Worm (Caenorhabditis elegans) whole organism, young adult: ENCODE results near the gene F56D6.12.
"Not testable (repeated sequence)": the region's sequence is repeated elsewhere in the genome, so short reads cannot be mapped to it uniquely, and the experiment has no call there.

Experiments used
- F23B12.7 ChIP-seq: sonication (generic microtip); optimal IDR thresholded peaks from 2 replicates; lab custom pipeline; 2017; ENCODE audit warnings: missing genetic modification characterization, mild to moderate bottlenecking, missing compliant biosample characterization, antibody characterized with exemption, moderate library complexity; ENCODE audit not compliant: insufficient read depth
- F39B2.1 ChIP-seq: fragments of 200-800 bp; sonication (Bioruptor generic); IDR thresholded peaks from 2 replicates; pipeline ENCODE4 v1.3.6; 2022; ENCODE audit warnings: missing genetic modification reagents, missing genetic modification characterization, missing compliant biosample characterization
- F55B11.4 ChIP-seq: sonication (generic microtip); optimal IDR thresholded peaks from 2 replicates; lab custom pipeline; 2016; ENCODE audit warnings: missing compliant biosample characterization, missing genetic modification characterization, borderline replicate concordance; ENCODE audit not compliant: insufficient read depth
- T07F8.4 ChIP-seq: sonication (generic microtip); optimal IDR thresholded peaks from 2 replicates; lab custom pipeline; 2016; ENCODE audit warnings: mild to moderate bottlenecking, missing genetic modification characterization, moderate library complexity, missing compliant biosample characterization
- Y53F4B.3 ChIP-seq: fragments of 200-800 bp; sonication (Bioruptor generic); IDR thresholded peaks from 2 replicates; pipeline ENCODE4 v1.3.6; 2022; ENCODE audit warnings: missing genetic modification reagents, missing genetic modification characterization, missing compliant biosample characterization
- Y67H2A.10 ChIP-seq: fragments of 200-800 bp; sonication (Bioruptor generic); conservative IDR thresholded peaks from 2 replicates; pipeline ENCODE4 v1.3.6; 2022; ENCODE audit warnings: missing genetic modification reagents, missing genetic modification characterization, missing compliant biosample characterization
- Y79H2A.3 ChIP-seq: fragments of 200-800 bp; sonication (Bioruptor generic); conservative IDR thresholded peaks from 2 replicates; pipeline ENCODE4 v1.3.6; 2022; ENCODE audit warnings: missing genetic modification reagents, missing genetic modification characterization, missing compliant biosample characterization
- Y95B8A.8 ChIP-seq: fragments of 200-800 bp; sonication (Bioruptor generic); IDR thresholded peaks from 2 replicates; pipeline ENCODE4 v1.3.6; 2022; ENCODE audit warnings: missing genetic modification reagents, missing genetic modification characterization, missing compliant biosample characterization
- akir-1 ChIP-seq: fragments of 200-800 bp; sonication (Bioruptor generic); optimal IDR thresholded peaks from 2 replicates; lab custom pipeline; 2018; ENCODE audit warnings: mild to moderate bottlenecking, missing genetic modification characterization, moderate library complexity, missing compliant biosample characterization
- aptf-3 ChIP-seq: fragments of 200-800 bp; sonication (Bioruptor generic); IDR thresholded peaks from 2 replicates; pipeline ENCODE4 v1.3.6; 2022; ENCODE audit warnings: missing genetic modification characterization, missing compliant biosample characterization
- atf-7 ChIP-seq: sonication (generic microtip); optimal IDR thresholded peaks from 2 replicates; lab custom pipeline; 2017; ENCODE audit warnings: mild to moderate bottlenecking, missing genetic modification characterization, missing compliant biosample characterization
- attf-3 ChIP-seq: fragments of 200-800 bp; sonication (Bioruptor generic); conservative IDR thresholded peaks from 2 replicates; pipeline ENCODE4 v1.3.6; 2022; ENCODE audit warnings: missing genetic modification reagents, missing genetic modification characterization, missing compliant biosample characterization
- attf-6 ChIP-seq: fragments of 200-800 bp; sonication (Bioruptor generic); IDR thresholded peaks from 2 replicates; pipeline ENCODE4 v1.3.6; 2022; ENCODE audit warnings: missing genetic modification reagents, missing genetic modification characterization, missing compliant biosample characterization
- ccch-3 ChIP-seq: fragments of 200-800 bp; sonication (Bioruptor generic); optimal IDR thresholded peaks from 2 replicates; lab custom pipeline; 2018; ENCODE audit warnings: mild to moderate bottlenecking, missing genetic modification characterization, missing compliant biosample characterization
- ceh-27 ChIP-seq: fragments of 200-800 bp; sonication (Bioruptor generic); optimal IDR thresholded peaks from 2 replicates; lab custom pipeline; 2018; ENCODE audit warnings: mild to moderate bottlenecking, missing genetic modification characterization, moderate library complexity, missing compliant biosample characterization
- ceh-40 ChIP-seq: fragments of 200-800 bp; sonication (Bioruptor generic); IDR thresholded peaks from 2 replicates; pipeline ENCODE4 v1.3.6; 2022; ENCODE audit warnings: missing genetic modification characterization, missing compliant biosample characterization
- ceh-79 ChIP-seq: sonication (generic microtip); optimal IDR thresholded peaks from 2 replicates; lab custom pipeline; 2017; ENCODE audit warnings: mild to moderate bottlenecking, missing genetic modification characterization, missing compliant biosample characterization
- chd-7 ChIP-seq: sonication (generic microtip); optimal IDR thresholded peaks from 2 replicates; lab custom pipeline; 2016; ENCODE audit warnings: mild to moderate bottlenecking, missing genetic modification characterization, moderate library complexity, missing compliant biosample characterization
- dpff-1 ChIP-seq: sonication (generic microtip); optimal IDR thresholded peaks from 2 replicates; lab custom pipeline; 2017; ENCODE audit warnings: mild to moderate bottlenecking, missing genetic modification characterization, missing compliant biosample characterization
- dpl-1 ChIP-seq: fragments of 150-350 bp; optimal IDR thresholded peaks from 2 replicates; lab custom pipeline; 2014; ENCODE audit warnings: missing biosample characterization, missing genetic modification reagents, missing genetic modification characterization
- efl-1 ChIP-seq: fragments of 150-350 bp; optimal IDR thresholded peaks from 2 replicates; lab custom pipeline; 2014; ENCODE audit warnings: missing biosample characterization, missing genetic modification reagents, missing genetic modification characterization
- egl-18 ChIP-seq: fragments of 200-800 bp; sonication (Bioruptor generic); IDR thresholded peaks from 2 replicates; pipeline ENCODE4 v1.3.6; 2022; ENCODE audit warnings: missing genetic modification reagents, missing genetic modification characterization, missing compliant biosample characterization
- fkh-3 ChIP-seq: sonication (generic microtip); optimal IDR thresholded peaks from 2 replicates; lab custom pipeline; 2016; ENCODE audit warnings: mild to moderate bottlenecking, missing genetic modification characterization, missing compliant biosample characterization
- gei-17 ChIP-seq: fragments of 200-800 bp; sonication (Bioruptor generic); optimal IDR thresholded peaks from 2 replicates; lab custom pipeline; 2018; ENCODE audit warnings: mild to moderate bottlenecking, missing genetic modification characterization, missing compliant biosample characterization
- hlh-26 ChIP-seq: fragments of 200-800 bp; sonication (Bioruptor generic); conservative IDR thresholded peaks from 2 replicates; pipeline ENCODE4 v1.3.6; 2022; ENCODE audit warnings: missing genetic modification reagents, missing genetic modification characterization, missing compliant biosample characterization
- hrde-1 ChIP-seq: sonication (generic microtip); optimal IDR thresholded peaks from 2 replicates; lab custom pipeline; 2016; ENCODE audit warnings: missing genetic modification characterization, mild to moderate bottlenecking, missing compliant biosample characterization, moderate library complexity, missing genotype, missing genetic modification reagents, borderline replicate concordance
- lin-35 ChIP-seq, 3 experiments: fragments of 150-350 bp in 2 of 3; sonication (generic microtip) in 1 of 3; optimal IDR thresholded peaks; 2 replicates each; lab custom pipeline; 2014 to 2018; ENCODE audit warnings: missing biosample characterization in 3 of 3, missing genetic modification characterization in 3 of 3, missing genetic modification reagents in 3 of 3
- madf-10 ChIP-seq: sonication (generic microtip); optimal IDR thresholded peaks from 2 replicates; lab custom pipeline; 2016; ENCODE audit warnings: mild to moderate bottlenecking, missing genetic modification characterization, missing compliant biosample characterization
- mcd-1 ChIP-seq: fragments of 200-800 bp; sonication (Bioruptor generic); IDR thresholded peaks from 2 replicates; pipeline ENCODE4 v1.3.6; 2022; ENCODE audit warnings: missing genetic modification reagents, missing genetic modification characterization, missing compliant biosample characterization
- nfya-1 ChIP-seq: sonication (generic microtip); optimal IDR thresholded peaks from 2 replicates; lab custom pipeline; 2017; ENCODE audit warnings: antibody characterized with exemption, missing compliant biosample characterization, missing genetic modification characterization, borderline replicate concordance; ENCODE audit not compliant: insufficient read depth
- nfya-2 ChIP-seq: fragments of 200-800 bp; sonication (Bioruptor generic); IDR thresholded peaks from 2 replicates; pipeline ENCODE4 v1.3.6; 2022; ENCODE audit warnings: missing genetic modification reagents, missing genetic modification characterization, missing compliant biosample characterization
- nfyb-1 ChIP-seq: fragments of 200-800 bp; sonication (Bioruptor generic); IDR thresholded peaks from 2 replicates; pipeline ENCODE4 v1.3.6; 2022; ENCODE audit warnings: missing genetic modification reagents, missing genetic modification characterization, missing compliant biosample characterization
- rec-8 ChIP-seq, 2 experiments: sonication (generic microtip); optimal IDR thresholded peaks; 2 replicates each; lab custom pipeline; 2016; ENCODE audit warnings: mild to moderate bottlenecking in 2 of 2, missing genetic modification characterization in 2 of 2, missing genetic modification reagents in 2 of 2, missing genotype in 2 of 2, missing biosample characterization in 1 of 2, missing compliant biosample characterization in 1 of 2, moderate library complexity in 1 of 2
- snpc-4 ChIP-seq, 5 experiments: fragments of 150-350 bp in 1 of 5; sonication (generic microtip) in 4 of 5; optimal IDR thresholded peaks; 2 replicates each; lab custom pipeline; 2014 to 2018; ENCODE audit warnings: missing genetic modification characterization in 5 of 5, missing biosample characterization in 3 of 5, antibody characterized with exemption in 2 of 5, mild to moderate bottlenecking in 2 of 5, missing compliant biosample characterization in 2 of 5, missing genotype in 2 of 5, moderate library complexity in 2 of 5, missing genetic modification reagents in 1 of 5
- sptf-2 ChIP-seq: fragments of 200-800 bp; sonication (Bioruptor generic); optimal IDR thresholded peaks from 2 replicates; lab custom pipeline; 2018; ENCODE audit warnings: mild to moderate bottlenecking, missing genetic modification characterization, missing compliant biosample characterization
- tbx-9 ChIP-seq: sonication (generic microtip); optimal IDR thresholded peaks from 2 replicates; lab custom pipeline; 2016; ENCODE audit warnings: borderline replicate concordance, missing genetic modification characterization, inconsistent platforms, missing compliant biosample characterization
- tlf-1 ChIP-seq: fragments of 200-800 bp; sonication (Bioruptor generic); optimal IDR thresholded peaks from 2 replicates; lab custom pipeline; 2018; ENCODE audit warnings: mild to moderate bottlenecking, missing genetic modification characterization, missing compliant biosample characterization
- xnd-1 ChIP-seq: sonication (generic microtip); optimal IDR thresholded peaks from 2 replicates; lab custom pipeline; 2016; ENCODE audit warnings: missing genotype, missing genetic modification reagents, missing genetic modification characterization, missing compliant biosample characterization
- ztf-22 ChIP-seq: fragments of 200-800 bp; sonication (Bioruptor generic); optimal IDR thresholded peaks from 2 replicates; lab custom pipeline; 2018; ENCODE audit warnings: mild to moderate bottlenecking, missing genetic modification characterization, moderate library complexity, missing compliant biosample characterization
- ztf-6 ChIP-seq: fragments of 200-800 bp; sonication (Bioruptor generic); IDR thresholded peaks from 2 replicates; pipeline ENCODE4 v1.3.6; 2022; ENCODE audit warnings: missing genetic modification reagents, missing genetic modification characterization, missing compliant biosample characterization

Gene F56D6.12

ce11 chrIV:3904620-3905019 is 3.3 kb upstream of the F56D6.12 start, which contains the start of gene F56D6.21:
TSS of gene F56D6.21 (plus strand) at chrIV:3904920.
- TF ChIP-seq fkh-3 (tag; lab: Kevin White, UChicago) (no peak), hlh-26 (GFP tag; lab: Robert Waterston, UW) (no peak), rec-8 (tag; optimal IDR thresholded peaks at IDR 0.05; lab: Kevin White, UChicago) (no peak), xnd-1 (tag; lab: Kevin White, UChicago) (no peak), hrde-1 (tag; lab: Kevin White, UChicago) (no peak), attf-3 (no peak), ztf-6 (no peak), sptf-2 (no peak), ccch-3 (no peak), attf-6 (GFP tag; lab: Robert Waterston, UW) (no peak)

ce11 chrIV:3906393-3906792 is 1.5 kb upstream of the F56D6.12 start, which contains the start of gene F56D6.11:
TSS of gene F56D6.11 (minus strand) at chrIV:3906493.
- TF ChIP-seq hlh-26 (GFP tag; lab: Robert Waterston, UW) (no peak), F55B11.4 (tag; lab: Kevin White, UChicago) (no peak), tbx-9 (no peak), atf-7 (tag; lab: Kevin White, UChicago) (no peak), F39B2.1 (GFP tag; lab: Robert Waterston, UW) (no peak), fkh-3 (tag; lab: Kevin White, UChicago) (no peak), mcd-1 (no peak), aptf-3 (GFP tag; lab: Robert Waterston, UW) (no peak)

ce11 chrIV:3909114-3909513 is 1.2 kb downstream of the F56D6.12 start, which contains the start of gene F56D6.13:
TSS of gene F56D6.13 (plus strand) at chrIV:3909414.
- TF ChIP-seq nfya-2 (no peak), hrde-1 (tag; lab: Kevin White, UChicago) (no peak), akir-1 (GFP tag; lab: Kevin White, UChicago) (no peak), nfya-1 (tag; lab: Kevin White, UChicago) (no peak), T07F8.4 (tag; lab: Kevin White, UChicago) (no peak), snpc-4 (GFP tag; optimal IDR thresholded peaks at IDR 0.05; lab: Kevin White, UChicago) (no peak), snpc-4 (tag; optimal IDR thresholded peaks at IDR 0.05; lab: Kevin White, UChicago) (no peak), gei-17 (GFP tag; lab: Kevin White, UChicago) (no peak), Y67H2A.10 (GFP tag; lab: Robert Waterston, UW) (no peak), dpff-1 (tag; lab: Kevin White, UChicago) (no peak), Y79H2A.3 (no peak)

- TF ChIP-seq fkh-3 (tag; lab: Kevin White, UChicago); ceh-27 (GFP tag; lab: Kevin White, UChicago); F39B2.1 (GFP tag; lab: Robert Waterston, UW): not testable (repeated sequence)
Measured at ce11 chrIV:3911848-3912247, 3.9 kb downstream of the F56D6.12 start, which contains the start of gene F56D6.18. TSS of gene F56D6.18 (minus strand) at chrIV:3911948.

- TF ChIP-seq F23B12.7 (tag; lab: Kevin White, UChicago) (no peak), efl-1 (GFP tag; lab: Kevin White, UChicago) (no peak), hlh-26 (GFP tag; lab: Robert Waterston, UW) (no peak), tlf-1 (GFP tag; lab: Kevin White, UChicago) (no peak), lin-35 (GFP tag; optimal IDR thresholded peaks at IDR 0.05; lab: Kevin White, UChicago) (no peak), ztf-22 (GFP tag; lab: Kevin White, UChicago) (no peak), ceh-79 (tag; lab: Kevin White, UChicago) (no peak), chd-7 (tag; lab: Kevin White, UChicago) (no peak), ceh-40 (GFP tag; lab: Robert Waterston, UW) (no peak), nfyb-1 (GFP tag; lab: Robert Waterston, UW) (no peak), madf-10 (tag; lab: Kevin White, UChicago) (no peak), Y53F4B.3 (GFP tag; lab: Robert Waterston, UW) (no peak), egl-18 (no peak), Y95B8A.8 (GFP tag; lab: Robert Waterston, UW) (no peak), dpl-1 (no peak)
Measured at ce11 chrIV:3912598-3912997, 4.7 kb downstream of the F56D6.12 start, which contains the start of gene F56D6.20. TSS of gene F56D6.20 (plus strand) at chrIV:3912898.
